Fruit fly (Drosophila melanogaster): ENCODE measurements around the gene Qsox4.

Gene Qsox4

dm6 chr3R:23667451-23667850 lies 35.1 kb upstream of the Qsox4 start:
- TF ChIP-seq Dif (GFP tag; optimal IDR thresholded peaks at IDR 0.05; ENCODE audit: partially characterized antibody) (no peak), br (GFP tag; optimal IDR thresholded peaks at IDR 0.05) (no peak)

dm6 chr3R:23668583-23668982 lies 34.0 kb upstream of the Qsox4 start:
- TF ChIP-seq dmrt93B (GFP tag; optimal IDR thresholded peaks at IDR 0.05) (no peak), Rel (GFP tag; optimal IDR thresholded peaks at IDR 0.05) (no peak), Rel (tag; optimal IDR thresholded peaks at IDR 0.05) (peak; percentile 33)

dm6 chr3R:23669401-23670216 lies 33.0 kb upstream of the Qsox4 start, which contains the start of gene CG31145:
Gene CG31145, minus strand, starts transcription at chr3R:23669659.
- TF ChIP-seq CG9705 (GFP tag; optimal IDR thresholded peaks at IDR 0.05) (peak; percentile 98), dmrt93B (GFP tag; optimal IDR thresholded peaks at IDR 0.05) (peak; percentile 100), woc (GFP tag; optimal IDR thresholded peaks at IDR 0.05) (peak; percentile 98), Mio (GFP tag; optimal IDR thresholded peaks at IDR 0.05) (peak; percentile 91), sv (GFP tag; optimal IDR thresholded peaks at IDR 0.05) (peak; percentile 100), dsf (GFP tag; optimal IDR thresholded peaks at IDR 0.05; ENCODE audit: borderline replicate concordance) (peak; percentile 89), lola (GFP tag; optimal IDR thresholded peaks at IDR 0.05) (no peak), rgr (GFP tag; optimal IDR thresholded peaks at IDR 0.05) (peak; percentile 99), br (GFP tag; optimal IDR thresholded peaks at IDR 0.05) (peak; percentile 99), h (GFP tag; optimal IDR thresholded peaks at IDR 0.05) (peak; percentile 99), tai (GFP tag; optimal IDR thresholded peaks at IDR 0.05) (peak; percentile 96), Jra (GFP tag; optimal IDR thresholded peaks at IDR 0.05) (peak; percentile 97), foxo (GFP tag; optimal IDR thresholded peaks at IDR 0.05) (peak; percentile 94 to 99), psq (GFP tag; optimal IDR thresholded peaks at IDR 0.05) (peak; percentile 98), GATAd (GFP tag; optimal IDR thresholded peaks at IDR 0.05) (peak; percentile 83), Abd-B (GFP tag; optimal IDR thresholded peaks at IDR 0.05) (no peak), Rel (GFP tag; optimal IDR thresholded peaks at IDR 0.05) (peak; percentile 94), Rel (tag; optimal IDR thresholded peaks at IDR 0.05) (peak; percentile 84), OdsH (GFP tag; optimal IDR thresholded peaks at IDR 0.05) (peak; percentile 99), fru (GFP tag; optimal IDR thresholded peaks at IDR 0.05) (peak; percentile 99), Hr83 (GFP tag; optimal IDR thresholded peaks at IDR 0.05; ENCODE audit: poor library complexity, severe bottlenecking) (peak; percentile 61), CG32264 (GFP tag; optimal IDR thresholded peaks at IDR 0.05) (peak; percentile 98), Sp1 (GFP tag; optimal IDR thresholded peaks at IDR 0.05) (peak; percentile 99), ey (GFP tag; optimal IDR thresholded peaks at IDR 0.05) (peak; percentile 99), Myc (optimal IDR thresholded peaks at IDR 0.05) (no peak), N (GFP tag; optimal IDR thresholded peaks at IDR 0.05) (no peak), Vsx2 (GFP tag; optimal IDR thresholded peaks at IDR 0.05; ENCODE audit: partially characterized antibody) (peak; percentile 68), brk (GFP tag; optimal IDR thresholded peaks at IDR 0.05) (peak; percentile 96), sage (GFP tag; optimal IDR thresholded peaks at IDR 0.05) (peak; percentile 97), dl (GFP tag; optimal IDR thresholded peaks at IDR 0.05; ENCODE audit: insufficient read depth in 1 of 2, partially characterized antibody in 2 of 2) (peak; percentile 86 to 92), Dif (GFP tag; optimal IDR thresholded peaks at IDR 0.05; ENCODE audit: partially characterized antibody) (peak; percentile 96), HLH106 (tag; optimal IDR thresholded peaks at IDR 0.05) (peak; percentile 99), usp (GFP tag; optimal IDR thresholded peaks at IDR 0.05) (no peak), CrebA (GFP tag; optimal IDR thresholded peaks at IDR 0.05; ENCODE audit: borderline replicate concordance) (peak; percentile 92), Hr78 (GFP tag; optimal IDR thresholded peaks at IDR 0.05) (no peak), Hnf4 (GFP tag; optimal IDR thresholded peaks at IDR 0.05) (peak; percentile 98), pan (optimal IDR thresholded peaks at IDR 0.05) (no peak), Dfd (GFP tag; optimal IDR thresholded peaks at IDR 0.05) (peak; percentile 98), jim (GFP tag; optimal IDR thresholded peaks at IDR 0.05) (no peak)
